Worm (Caenorhabditis elegans) whole organism, dauer: Measurements from ENCODE around the gene scav-4.

Experiments used
- unc-62 ChIP-seq: sonication (generic microtip); optimal IDR thresholded peaks from 2 replicates; lab custom pipeline; 2017; ENCODE audit warnings: missing biosample characterization, missing genetic modification reagents, missing genetic modification characterization

scav-4 gene

DNA sequence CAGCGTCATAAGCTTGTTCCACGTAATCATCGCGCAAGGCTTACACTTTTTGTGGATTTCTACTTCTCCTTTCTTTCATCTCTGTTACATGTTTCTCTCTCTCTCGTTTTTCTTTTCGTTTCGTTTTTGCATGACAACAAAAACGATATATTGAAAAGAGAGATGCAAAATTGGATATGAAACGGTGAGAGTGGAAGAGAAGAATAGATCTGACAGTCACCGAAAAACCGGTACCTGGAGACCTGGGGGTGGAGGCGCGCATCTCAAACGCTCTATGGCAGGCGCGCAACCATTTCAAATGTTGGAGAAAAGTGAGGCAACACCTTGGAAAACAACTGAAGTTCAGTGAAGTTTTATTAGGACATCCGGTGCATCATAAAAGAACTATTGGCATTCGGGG, 28.1 kb downstream of the scav-4 start:
- TF ChIP-seq unc-62 (GFP tag; lab: Kevin White, UChicago): no peak

- no peak for TF ChIP-seq unc-62 (GFP tag; lab: Kevin White, UChicago)
Measured at ce11 chrX:13011897-13012296, 30.3 kb downstream of the scav-4 start.

DNA sequence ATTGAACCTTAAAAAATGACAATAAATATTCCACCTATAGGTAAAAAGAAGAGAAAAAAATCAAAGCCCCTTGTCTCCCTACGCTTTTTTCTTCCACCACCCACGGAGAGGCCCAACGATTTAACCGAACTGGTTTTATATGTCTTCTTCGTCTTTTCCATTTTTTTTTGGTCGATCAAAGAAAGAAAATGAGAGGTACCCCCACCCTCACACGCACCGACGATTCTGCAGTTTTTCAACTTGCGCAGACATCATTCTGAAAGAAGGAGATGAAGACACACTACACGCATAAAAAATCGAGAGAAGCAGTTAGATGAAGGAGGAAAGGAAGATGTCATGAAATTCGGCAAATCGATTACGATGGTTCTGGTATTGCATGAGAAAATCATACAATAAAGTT, 32.8 kb downstream of the scav-4 start:
- no peak for TF ChIP-seq unc-62 (GFP tag; lab: Kevin White, UChicago)

DNA sequence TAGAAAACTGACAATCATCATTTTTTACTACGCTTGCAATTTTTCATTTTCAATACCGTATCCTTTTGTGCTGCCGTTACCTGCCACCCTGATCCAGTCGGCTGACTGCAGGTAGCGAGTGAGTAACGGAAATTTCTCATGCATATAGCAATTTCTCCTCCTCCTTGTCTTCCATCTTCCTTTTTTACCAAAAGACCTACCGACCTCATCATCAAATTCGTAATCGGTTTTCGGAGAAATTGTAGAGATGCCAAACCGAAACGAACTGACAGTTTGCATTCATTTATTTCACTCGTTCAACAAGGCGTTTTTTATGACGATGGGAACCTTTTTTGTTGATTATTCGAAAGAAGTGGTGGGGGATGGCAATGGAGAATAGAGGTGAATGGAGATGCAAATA, 34.7 kb downstream of the scav-4 start:
- no peak for TF ChIP-seq unc-62 (GFP tag; lab: Kevin White, UChicago)

DNA sequence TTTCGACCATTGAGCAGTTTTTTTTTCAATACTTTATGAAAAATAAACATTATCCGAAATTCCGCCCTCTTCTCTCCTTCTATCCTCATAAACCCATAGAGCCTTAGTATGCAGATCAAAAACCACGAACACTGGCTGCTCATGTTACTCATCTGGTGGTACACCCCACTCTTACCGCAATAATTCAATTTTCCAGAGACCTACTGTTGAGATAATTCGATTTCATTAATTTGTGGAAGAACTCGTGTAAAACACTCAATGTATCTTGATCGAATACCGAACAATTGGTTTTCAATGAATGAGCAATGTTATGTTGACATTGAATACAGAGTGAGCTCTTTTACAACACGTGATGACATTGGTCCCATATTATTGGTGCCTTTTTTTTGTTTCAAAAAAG, 39.9 kb downstream of the scav-4 start:
- no peak for TF ChIP-seq unc-62 (GFP tag; lab: Kevin White, UChicago)

DNA sequence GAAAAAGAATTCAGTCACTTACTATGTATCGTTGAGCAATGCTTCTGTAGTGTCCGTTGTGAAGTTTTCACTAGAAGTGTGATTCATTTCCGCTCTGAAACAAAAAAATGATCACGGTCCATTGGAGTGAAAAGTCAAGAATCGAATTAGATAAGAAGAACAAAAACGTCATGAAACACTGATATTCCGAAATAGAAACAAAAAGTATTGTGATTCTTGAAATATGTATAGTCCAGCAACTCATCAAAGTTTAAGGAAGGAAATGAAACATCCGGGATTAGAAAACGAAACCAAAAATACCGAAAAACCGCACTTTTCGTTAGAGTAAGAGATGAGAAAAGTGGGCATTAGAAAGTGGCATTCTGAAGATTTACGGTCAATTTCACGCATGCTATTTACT, 51.0 kb downstream of the scav-4 start, which contains the start of gene npr-10:
Gene npr-10 (minus strand): TSS at position 101 of the 400 bp plus-strand sequence.
- no peak for TF ChIP-seq unc-62 (GFP tag; lab: Kevin White, UChicago)

ce11 chrX:13033850-13034249, 52.3 kb downstream of the scav-4 start:
- TF ChIP-seq unc-62 (GFP tag; lab: Kevin White, UChicago): no peak

- no peak for TF ChIP-seq unc-62 (GFP tag; lab: Kevin White, UChicago)
Measured at ce11 chrX:13034333-13034732, 52.8 kb downstream of the scav-4 start.
